Worm (Caenorhabditis elegans): Measurements from ENCODE around the gene F13H10.8.

ce11 chrIV:11053652-11054317, 33.5 kb downstream of the F13H10.8 start, which contains the start of the genes F36H1.12 and lin-3:
- TF ChIP-seq ceh-83 (GFP tag; optimal IDR thresholded peaks at IDR 0.05) = no peak
- no peak for TF ChIP-seq mls-2 (tag; optimal IDR thresholded peaks at IDR 0.05)
- TF ChIP-seq pha-4 (tag; optimal IDR thresholded peaks at IDR 0.05) = no peak
- TF ChIP-seq lsy-2 (tag; optimal IDR thresholded peaks at IDR 0.05) = no peak
- TF ChIP-seq snpc-4 (tag; optimal IDR thresholded peaks at IDR 0.05) = no peak
- no peak for TF ChIP-seq mep-1 (tag; optimal IDR thresholded peaks at IDR 0.05)
- TF ChIP-seq zip-8 (tag; optimal IDR thresholded peaks at IDR 0.05) = no peak
- TF ChIP-seq sem-2 (GFP tag; optimal IDR thresholded peaks at IDR 0.05) = no peak

Measured in whole organism, mixed stage, embryonic.